Fruit fly (Drosophila melanogaster) S2 (cell line): ENCODE results near the gene Keap1.

Experiments
- CG8478 ChIP-seq: fragments of >200 bp; optimal IDR thresholded peaks from 2 replicates; lab custom pipeline; 2018
- CTCF ChIP-seq, 2 experiments: fragments of >200 bp; optimal IDR thresholded peaks; 2 replicates each; lab custom pipeline; 2018

dm6 chr3R:17028393-17028792, 51.4 kb downstream of the Keap1 start, which contains the start of gene CG5225:
- no peak for TF ChIP-seq CTCF (optimal IDR thresholded peaks at IDR 0.05; lab: Kevin White, UChicago)
- TF ChIP-seq CG8478: no peak
